Fruit fly (Drosophila melanogaster): ENCODE measurements around the gene CG13086.
A peak's percentile ranks its signal among the peaks of the same experiment; 100 is the strongest.

CG13086 gene

dm6 chr2L:19404804-19405203 lies 40.6 kb downstream of the CG13086 start:
- TF ChIP-seq CG34367 (tag; optimal IDR thresholded peaks at IDR 0.05) (no peak), CG32121 (GFP tag; IDR thresholded peaks at IDR 0.05) (0 out of 2 replicates have a peak, but pooled peaks have one; percentile 39), CG14655 (GFP tag; optimal IDR thresholded peaks at IDR 0.05) (no peak)

dm6 chr2L:19405685-19406357 lies 41.6 kb downstream of the CG13086 start:
- no peak for TF ChIP-seq CG10348 (GFP tag; IDR thresholded peaks at IDR 0.05)
- no peak for TF ChIP-seq CG8301 (tag; optimal IDR thresholded peaks at IDR 0.05)

DNA sequence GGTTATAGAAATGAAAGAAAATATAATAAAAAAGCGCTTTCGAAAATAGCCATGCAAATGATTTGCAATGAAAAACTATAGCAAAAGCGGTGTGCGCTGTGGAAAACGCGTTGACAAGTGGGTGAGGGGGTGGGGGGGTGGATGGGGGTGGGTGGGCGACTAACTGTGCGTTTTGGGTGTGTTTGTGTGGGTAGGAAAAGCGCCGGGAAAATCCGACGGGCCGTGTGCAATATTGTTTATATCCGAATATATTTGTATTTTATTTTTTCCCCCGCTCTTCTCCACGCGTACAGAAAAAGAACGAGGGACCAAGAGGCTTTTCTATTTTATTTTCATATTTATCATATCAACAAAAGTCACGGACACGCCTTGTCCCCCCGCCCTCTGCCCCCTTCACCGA lies 42.2 kb downstream of the CG13086 start:
- TF ChIP-seq CG34367 (tag; optimal IDR thresholded peaks at IDR 0.05) (no peak), CG9948 (tag; optimal IDR thresholded peaks at IDR 0.05) (no peak), CG14655 (GFP tag; optimal IDR thresholded peaks at IDR 0.05) (no peak), Pif1A (GFP tag; optimal IDR thresholded peaks at IDR 0.05) (no peak), Ets98B (GFP tag; IDR thresholded peaks at IDR 0.05) (no peak), fd96Ca (GFP tag; IDR thresholded peaks at IDR 0.05) (no peak), CG4496 (GFP tag; IDR thresholded peaks at IDR 0.05) (no peak), CG15710 (tag; optimal IDR thresholded peaks at IDR 0.05) (no peak), D1 (tag; optimal IDR thresholded peaks at IDR 0.05) (no peak), rn (GFP tag; IDR thresholded peaks at IDR 0.05) (no peak), EcR (GFP tag; optimal IDR thresholded peaks at IDR 0.05) (no peak), CG8159 (tag; optimal IDR thresholded peaks at IDR 0.05) (no peak), gl (tag; optimal IDR thresholded peaks at IDR 0.05) (no peak)

dm6 chr2L:19411966-19412365 lies 47.8 kb downstream of the CG13086 start:
- TF ChIP-seq CG10348 (GFP tag; IDR thresholded peaks at IDR 0.05) (no peak), CG4496 (GFP tag; IDR thresholded peaks at IDR 0.05) (no peak), EcR (GFP tag; optimal IDR thresholded peaks at IDR 0.05) (no peak)

DNA sequence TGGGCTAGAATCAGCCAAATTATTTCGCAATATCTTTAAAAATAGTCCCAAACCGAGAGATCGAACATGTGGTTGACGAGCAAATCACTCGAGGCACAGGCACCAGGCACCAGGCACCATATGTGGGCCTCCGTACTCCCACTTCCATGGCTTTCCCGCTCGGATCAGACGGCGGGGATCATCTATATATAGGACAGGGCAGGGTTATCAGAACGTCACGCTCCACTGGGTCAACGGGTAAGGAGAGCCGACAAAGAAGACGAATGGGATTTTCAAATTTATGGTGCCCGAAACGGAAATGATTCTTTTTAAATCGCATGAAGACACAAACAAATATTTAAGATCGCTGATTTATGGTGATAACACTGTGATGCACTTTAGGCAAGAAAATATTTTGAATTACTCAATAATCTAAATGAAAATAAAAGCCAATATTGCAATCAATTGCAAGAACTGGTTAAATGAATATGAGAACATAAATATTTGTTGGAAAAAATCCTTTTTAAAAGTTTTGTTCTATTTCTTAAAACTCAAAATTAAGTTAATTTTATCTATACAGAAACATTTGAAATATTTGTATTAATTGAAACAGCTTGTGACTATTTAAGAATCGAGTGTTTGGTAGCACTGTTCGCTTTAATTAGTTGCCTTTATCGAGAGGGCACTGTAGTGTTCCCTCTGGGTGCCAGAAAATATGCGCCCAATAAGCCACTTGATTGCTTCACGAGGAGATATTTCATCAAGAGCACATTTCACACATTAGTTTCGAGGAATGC lies 49.1 kb downstream of the CG13086 start:
- TF ChIP-seq D1 (tag; optimal IDR thresholded peaks at IDR 0.05) = no peak
- TF ChIP-seq CG17806 (tag; optimal IDR thresholded peaks at IDR 0.05) = no peak
- no peak for TF ChIP-seq CG8159 (tag; optimal IDR thresholded peaks at IDR 0.05)
- TF ChIP-seq CG10348 (GFP tag; IDR thresholded peaks at IDR 0.05) = no peak
- TF ChIP-seq EcR (GFP tag; optimal IDR thresholded peaks at IDR 0.05) = no peak
- no peak for TF ChIP-seq Pif1A (GFP tag; optimal IDR thresholded peaks at IDR 0.05)
- TF ChIP-seq CG13204 (GFP tag; optimal IDR thresholded peaks at IDR 0.05) = no peak
- TF ChIP-seq CG9948 (tag; optimal IDR thresholded peaks at IDR 0.05) = no peak
- no peak for TF ChIP-seq gl (tag; optimal IDR thresholded peaks at IDR 0.05)
- TF ChIP-seq CG34367 (tag; optimal IDR thresholded peaks at IDR 0.05) = no peak
- TF ChIP-seq CG14655 (GFP tag; optimal IDR thresholded peaks at IDR 0.05) = no peak
- no peak for TF ChIP-seq CG32121 (GFP tag; IDR thresholded peaks at IDR 0.05)

DNA sequence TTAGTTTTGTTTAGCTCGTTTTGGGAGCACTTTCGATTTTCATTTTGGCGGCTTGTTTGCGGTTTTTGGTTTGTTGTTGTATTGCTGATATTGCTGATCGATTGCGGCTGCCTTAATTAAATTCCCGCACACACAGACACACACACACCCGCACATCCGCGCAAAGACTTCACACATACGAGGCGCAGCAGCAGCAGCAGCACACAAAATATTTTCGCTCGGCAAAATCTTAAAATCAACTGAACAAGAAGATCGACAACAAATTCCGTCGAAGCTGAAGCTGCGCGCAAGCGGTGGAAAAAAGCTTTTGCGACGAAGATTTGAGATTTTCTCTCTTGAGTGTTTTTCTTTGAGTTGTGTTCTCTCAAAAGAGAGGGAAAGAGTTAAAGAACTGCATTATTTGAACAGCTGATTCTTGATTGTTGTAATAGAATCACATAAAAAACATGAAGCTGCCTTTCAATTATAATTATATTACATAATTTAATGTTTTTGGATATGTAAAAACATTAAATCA lies 50.1 kb downstream of the CG13086 start:
- TF ChIP-seq CG10348 (GFP tag; IDR thresholded peaks at IDR 0.05) (no peak), CG34367 (tag; optimal IDR thresholded peaks at IDR 0.05) (no peak), CG12605 (GFP tag; IDR thresholded peaks at IDR 0.05) (0 out of 2 replicates have a peak, but pooled peaks have one; percentile 31), gl (tag; optimal IDR thresholded peaks at IDR 0.05) (no peak), CG13204 (GFP tag; optimal IDR thresholded peaks at IDR 0.05) (peak; percentile 10), rn (GFP tag; IDR thresholded peaks at IDR 0.05) (no peak), Pif1B (GFP tag; optimal IDR thresholded peaks at IDR 0.05) (no peak), D1 (tag; optimal IDR thresholded peaks at IDR 0.05) (no peak), CG4496 (GFP tag; IDR thresholded peaks at IDR 0.05) (peak; percentile 15; the same call in 1 of the 3 replicates), CG14655 (GFP tag; optimal IDR thresholded peaks at IDR 0.05) (no peak), CG8159 (tag; optimal IDR thresholded peaks at IDR 0.05) (no peak), CG9948 (tag; optimal IDR thresholded peaks at IDR 0.05) (no peak), CG17806 (tag; optimal IDR thresholded peaks at IDR 0.05) (no peak), Snoo (tag; optimal IDR thresholded peaks at IDR 0.05) (no peak), CG15710 (tag; optimal IDR thresholded peaks at IDR 0.05) (no peak), EcR (GFP tag; optimal IDR thresholded peaks at IDR 0.05) (no peak), CG32121 (GFP tag; IDR thresholded peaks at IDR 0.05) (peak; percentile 47; the same call in 1 of the 2 replicates), Ets98B (GFP tag; IDR thresholded peaks at IDR 0.05) (no peak), CG8301 (tag; optimal IDR thresholded peaks at IDR 0.05) (no peak), fd96Ca (GFP tag; IDR thresholded peaks at IDR 0.05) (no peak), Pif1A (GFP tag; optimal IDR thresholded peaks at IDR 0.05) (no peak)
